Worm (Caenorhabditis elegans) whole organism, mixed stage, embryonic: ENCODE data around the gene T24E12.13.

Experiments
- M03D4.4 ChIP-seq: sonication (generic microtip); optimal IDR thresholded peaks from 2 replicates; lab custom pipeline; 2017; ENCODE audit warnings: mild to moderate bottlenecking, missing genetic modification characterization, missing compliant biosample characterization
- bed-3 ChIP-seq: fragments of 200-800 bp; sonication (Bioruptor generic); optimal IDR thresholded peaks from 3 replicates; lab custom pipeline; 2018; ENCODE audit warnings: mild to moderate bottlenecking, missing genetic modification characterization, moderate library complexity, missing compliant biosample characterization
- blmp-1 ChIP-seq: fragments of 150-350 bp; optimal IDR thresholded peaks from 2 replicates; lab custom pipeline; 2014; ENCODE audit warnings: missing biosample characterization, missing genetic modification characterization
- ceh-39 ChIP-seq: fragments of 150-350 bp; optimal IDR thresholded peaks from 2 replicates; lab custom pipeline; 2014; ENCODE audit warnings: missing biosample characterization, missing genetic modification characterization
- ceh-43 ChIP-seq: fragments of 200-800 bp; sonication (Bioruptor generic); optimal IDR thresholded peaks from 2 replicates; lab custom pipeline; 2018; ENCODE audit warnings: mild to moderate bottlenecking, missing genetic modification characterization, moderate library complexity, missing compliant biosample characterization
- ceh-83 ChIP-seq: fragments of 200-800 bp; sonication (Bioruptor generic); optimal IDR thresholded peaks from 2 replicates; lab custom pipeline; 2018; ENCODE audit warnings: mild to moderate bottlenecking, missing genetic modification characterization, missing compliant biosample characterization
- ces-1 ChIP-seq: fragments of 150-350 bp; optimal IDR thresholded peaks from 2 replicates; lab custom pipeline; 2014; ENCODE audit warnings: missing biosample characterization, missing genetic modification reagents, missing genetic modification characterization
- cnd-1 ChIP-seq: fragments of 200-800 bp; sonication (Bioruptor generic); optimal IDR thresholded peaks from 2 replicates; lab custom pipeline; 2018; ENCODE audit warnings: mild to moderate bottlenecking, missing genetic modification characterization, missing compliant biosample characterization
- drap-1 ChIP-seq: fragments of 200-800 bp; sonication (Bioruptor generic); optimal IDR thresholded peaks from 3 replicates; lab custom pipeline; 2018; ENCODE audit warnings: mild to moderate bottlenecking, missing genetic modification characterization, missing compliant biosample characterization
- elt-1 ChIP-seq: sonication (generic microtip); optimal IDR thresholded peaks from 2 replicates; lab custom pipeline; 2017; ENCODE audit warnings: missing genetic modification characterization, mild to moderate bottlenecking, missing compliant biosample characterization, antibody characterized with exemption, moderate library complexity, borderline replicate concordance; ENCODE audit not compliant: insufficient read depth
- elt-3 ChIP-seq: fragments of 150-350 bp; optimal IDR thresholded peaks from 2 replicates; lab custom pipeline; 2014; ENCODE audit warnings: missing biosample characterization, missing genetic modification characterization
- flh-1 ChIP-seq: fragments of 200-800 bp; sonication (Bioruptor generic); optimal IDR thresholded peaks from 2 replicates; lab custom pipeline; 2018; ENCODE audit warnings: mild to moderate bottlenecking, missing genetic modification characterization, moderate library complexity, missing compliant biosample characterization
- ham-2 ChIP-seq: fragments of 200-800 bp; sonication (Bioruptor generic); optimal IDR thresholded peaks from 2 replicates; lab custom pipeline; 2018; ENCODE audit warnings: mild to moderate bottlenecking, missing genetic modification characterization, missing compliant biosample characterization
- hlh-1 ChIP-seq: fragments of 150-350 bp; optimal IDR thresholded peaks from 2 replicates; lab custom pipeline; 2014; ENCODE audit warnings: missing biosample characterization, missing genetic modification reagents, missing genetic modification characterization
- lin-13 ChIP-seq: fragments of 150-350 bp; optimal IDR thresholded peaks from 2 replicates; lab custom pipeline; 2014; ENCODE audit warnings: missing biosample characterization, missing genetic modification characterization
- lin-32 ChIP-seq: fragments of 200-800 bp; sonication (Bioruptor generic); optimal IDR thresholded peaks from 2 replicates; lab custom pipeline; 2018; ENCODE audit warnings: mild to moderate bottlenecking, missing genetic modification characterization, missing compliant biosample characterization
- lsy-2 ChIP-seq: fragments of 150-350 bp; optimal IDR thresholded peaks from 2 replicates; lab custom pipeline; 2014; ENCODE audit warnings: missing biosample characterization, missing genetic modification characterization
- mab-5 ChIP-seq: fragments of 150-350 bp; optimal IDR thresholded peaks from 2 replicates; lab custom pipeline; 2014; ENCODE audit warnings: missing biosample characterization, missing genetic modification characterization
- mep-1 ChIP-seq: fragments of 150-350 bp; optimal IDR thresholded peaks from 2 replicates; lab custom pipeline; 2017; ENCODE audit warnings: missing biosample characterization, missing genetic modification reagents, missing genetic modification characterization, inconsistent platforms
- mls-2 ChIP-seq: sonication (generic microtip); optimal IDR thresholded peaks from 2 replicates; lab custom pipeline; 2016; ENCODE audit warnings: mild to moderate bottlenecking, missing genetic modification characterization, moderate library complexity, missing compliant biosample characterization
- nhr-12 ChIP-seq: fragments of 150-350 bp; optimal IDR thresholded peaks from 2 replicates; lab custom pipeline; 2014; ENCODE audit warnings: missing biosample characterization, missing genetic modification characterization
- nhr-2 ChIP-seq: fragments of 150-350 bp; optimal IDR thresholded peaks from 2 replicates; lab custom pipeline; 2014; ENCODE audit warnings: missing biosample characterization, missing genetic modification characterization
- nhr-237 ChIP-seq: fragments of 150-350 bp; optimal IDR thresholded peaks from 2 replicates; lab custom pipeline; 2014; ENCODE audit warnings: missing biosample characterization, missing genetic modification characterization
- nhr-28 ChIP-seq: fragments of 150-350 bp; optimal IDR thresholded peaks from 2 replicates; lab custom pipeline; 2014; ENCODE audit warnings: missing biosample characterization, missing genetic modification characterization
- nhr-76 ChIP-seq: sonication (generic microtip); optimal IDR thresholded peaks from 2 replicates; lab custom pipeline; 2017; ENCODE audit warnings: missing biosample characterization, missing genetic modification characterization
- pha-4 ChIP-seq: fragments of 150-350 bp; optimal IDR thresholded peaks from 2 replicates; lab custom pipeline; 2018; ENCODE audit warnings: missing biosample characterization, missing genetic modification reagents, missing genetic modification characterization
- sem-2 ChIP-seq: fragments of 200-800 bp; sonication (Bioruptor generic); optimal IDR thresholded peaks from 2 replicates; lab custom pipeline; 2018; ENCODE audit warnings: mild to moderate bottlenecking, missing genetic modification characterization, missing compliant biosample characterization
- snpc-4 ChIP-seq: fragments of 150-350 bp; optimal IDR thresholded peaks from 2 replicates; lab custom pipeline; 2014; ENCODE audit warnings: missing biosample characterization, missing genetic modification characterization
- sptf-1 ChIP-seq: sonication (generic microtip); optimal IDR thresholded peaks from 2 replicates; lab custom pipeline; 2017; ENCODE audit warnings: mild to moderate bottlenecking, missing genetic modification characterization, moderate library complexity, missing compliant biosample characterization
- tbx-8 ChIP-seq: fragments of 200-800 bp; sonication (Bioruptor generic); optimal IDR thresholded peaks from 2 replicates; lab custom pipeline; 2018; ENCODE audit warnings: mild to moderate bottlenecking, missing genetic modification characterization, moderate library complexity, missing compliant biosample characterization
- unc-120 ChIP-seq: sonication (generic microtip); optimal IDR thresholded peaks from 2 replicates; lab custom pipeline; 2017; ENCODE audit warnings: missing genetic modification characterization, missing compliant biosample characterization; ENCODE audit not compliant: poor library complexity, severe bottlenecking
- unc-39 ChIP-seq: fragments of 150-350 bp; optimal IDR thresholded peaks from 2 replicates; lab custom pipeline; 2014; ENCODE audit warnings: missing biosample characterization, missing genetic modification characterization
- unc-62 ChIP-seq: fragments of 150-350 bp; optimal IDR thresholded peaks from 2 replicates; lab custom pipeline; 2014; ENCODE audit warnings: missing biosample characterization, missing genetic modification reagents, missing genetic modification characterization
- zip-8 ChIP-seq: fragments of 150-350 bp; optimal IDR thresholded peaks from 2 replicates; lab custom pipeline; 2014; ENCODE audit warnings: missing biosample characterization, missing genetic modification characterization
- ztf-11 ChIP-seq: fragments of 150-350 bp; optimal IDR thresholded peaks from 2 replicates; lab custom pipeline; 2014; ENCODE audit warnings: missing biosample characterization, missing genetic modification characterization

T24E12.13 gene

DNA sequence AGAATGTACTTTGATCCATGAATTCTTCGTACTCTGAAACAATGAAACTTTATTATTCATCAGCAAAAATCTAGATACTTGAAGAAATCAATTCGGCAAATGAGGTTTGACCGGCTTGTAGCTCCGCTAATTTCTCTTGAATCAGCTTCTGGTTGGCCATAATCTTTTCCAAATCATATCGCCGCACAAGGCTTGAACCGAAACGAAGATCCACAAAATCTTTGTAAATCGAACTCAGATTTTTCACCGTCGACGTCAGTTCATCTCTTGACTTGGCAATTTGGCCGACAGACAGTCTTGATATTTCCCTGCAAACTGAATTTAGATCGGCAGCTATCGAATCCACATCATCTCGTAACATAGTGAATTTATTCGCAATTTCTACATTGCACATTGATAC lies 18.3 kb downstream of the T24E12.13 start:
- TF ChIP-seq mab-5 (tag; lab: Kevin White, UChicago) (no peak), unc-62 (GFP tag; lab: Kevin White, UChicago) (no peak), nhr-28 (tag; lab: Kevin White, UChicago) (no peak), mep-1 (tag; lab: Kevin White, UChicago) (no peak), M03D4.4 (tag; lab: Kevin White, UChicago) (no peak), elt-3 (tag; lab: Kevin White, UChicago) (no peak), sem-2 (GFP tag; lab: Kevin White, UChicago) (no peak), lin-13 (no peak)
- TF ChIP-seq, all 35 proteins: peak for 0

DNA sequence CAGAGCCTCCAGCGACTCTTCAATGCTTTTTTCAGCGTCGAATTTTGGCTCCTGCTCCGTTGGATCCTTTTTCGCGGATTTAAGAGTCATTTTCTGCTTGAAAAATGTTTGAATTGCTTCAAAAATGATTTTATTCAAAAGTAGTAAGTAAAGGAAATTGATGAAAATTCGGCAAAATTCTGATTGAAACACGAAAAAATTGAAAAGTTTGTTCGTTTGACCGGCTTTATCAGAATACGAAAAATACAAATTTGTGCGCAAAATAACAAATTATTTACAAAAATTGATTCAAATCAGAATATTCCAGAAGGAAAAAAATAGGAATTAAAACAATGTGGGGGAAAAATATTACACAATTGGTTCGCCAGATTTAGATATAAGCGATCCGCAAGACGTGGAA lies 19.7 kb downstream of the T24E12.13 start, which contains the start of gene F54D10.4:
Gene F54D10.4, minus strand, starts transcription at position 101 of the 400 bp plus-strand sequence.
- TF ChIP-seq drap-1 (GFP tag; lab: Kevin White, UChicago) (no peak), unc-62 (GFP tag; lab: Kevin White, UChicago) (no peak), mep-1 (tag; lab: Kevin White, UChicago) (no peak), sem-2 (GFP tag; lab: Kevin White, UChicago) (no peak), blmp-1 (tag; lab: Kevin White, UChicago) (no peak), lin-32 (no peak), ham-2 (no peak)

DNA sequence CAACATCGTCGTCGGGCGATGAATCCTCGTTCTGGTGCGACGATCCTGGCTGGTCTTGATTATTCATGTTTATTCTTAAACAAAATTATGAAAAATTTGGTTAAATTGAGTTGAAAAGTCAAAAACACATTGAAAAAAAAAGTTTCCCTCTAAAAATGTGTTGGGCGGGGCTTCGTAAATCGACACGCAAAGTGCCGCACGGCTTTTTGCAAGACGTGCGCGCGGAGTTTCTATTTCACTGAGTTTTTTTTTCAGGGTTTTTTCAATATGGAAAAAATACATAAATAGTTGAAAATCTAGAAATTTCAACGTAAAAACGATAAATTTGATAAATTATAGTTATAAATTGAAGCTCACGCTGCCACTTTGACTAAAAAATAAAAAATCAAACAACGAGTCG lies 20.9 kb downstream of the T24E12.13 start, which contains the start of gene F54D10.5:
Gene F54D10.5, minus strand, starts transcription at position 74 of the 400 bp plus-strand sequence.
- TF ChIP-seq sem-2 (GFP tag; lab: Kevin White, UChicago) (no peak), nhr-12 (tag; lab: Kevin White, UChicago) (no peak), M03D4.4 (tag; lab: Kevin White, UChicago) (no peak), sptf-1 (peak; percentile 43), zip-8 (tag; lab: Kevin White, UChicago) (no peak), mep-1 (tag; lab: Kevin White, UChicago) (peak; percentile 91), pha-4 (no peak), lsy-2 (tag; lab: Kevin White, UChicago) (peak; percentile 58), ceh-43 (GFP tag; lab: Kevin White, UChicago) (no peak), nhr-76 (tag; lab: Kevin White, UChicago) (no peak), hlh-1 (tag; lab: Kevin White, UChicago) (peak; percentile 52), cnd-1 (tag; lab: Kevin White, UChicago) (no peak), ces-1 (GFP tag; lab: Kevin White, UChicago) (no peak), bed-3 (GFP tag; lab: Kevin White, UChicago) (no peak), mls-2 (tag; lab: Kevin White, UChicago) (no peak), drap-1 (GFP tag; lab: Kevin White, UChicago) (no peak), unc-62 (GFP tag; lab: Kevin White, UChicago) (no peak), snpc-4 (tag; lab: Kevin White, UChicago) (no peak), mab-5 (tag; lab: Kevin White, UChicago) (peak; percentile 40), unc-120 (tag; lab: Kevin White, UChicago) (no peak), ztf-11 (no peak), unc-39 (tag; lab: Kevin White, UChicago) (no peak), tbx-8 (GFP tag; lab: Kevin White, UChicago) (no peak), elt-1 (tag; lab: Kevin White, UChicago) (no peak), ham-2 (no peak), lin-32 (no peak), elt-3 (tag; lab: Kevin White, UChicago) (no peak), ceh-39 (tag; lab: Kevin White, UChicago) (no peak), flh-1 (no peak), ceh-83 (GFP tag; lab: Kevin White, UChicago) (no peak), blmp-1 (tag; lab: Kevin White, UChicago) (no peak), nhr-28 (tag; lab: Kevin White, UChicago) (no peak), nhr-2 (tag; lab: Kevin White, UChicago) (peak; percentile 18), lin-13 (peak; percentile 30), nhr-237 (tag; lab: Kevin White, UChicago) (peak; percentile 60)
